Worm (Caenorhabditis elegans): ENCODE data around the gene cln-3.1.

ce11 chrV:11254980-11255379 lies 10.5 kb downstream of the cln-3.1 start, which contains the start of gene srsx-31:
- TF ChIP-seq nhr-27 (tag; optimal IDR thresholded peaks at IDR 0.05) (no peak), zfh-2 (GFP tag; conservative IDR thresholded peaks at IDR 0.05) (no peak), B0336.3 (GFP tag; IDR thresholded peaks at IDR 0.05) (no peak), egrh-3 (GFP tag; IDR thresholded peaks at IDR 0.05) (no peak), egl-18 (GFP tag; IDR thresholded peaks at IDR 0.05) (no peak), cebp-2 (GFP tag; IDR thresholded peaks at IDR 0.05) (no peak)

Measured in whole organism, young adult.